Fruit fly (Drosophila melanogaster) whole organism: Measurements from ENCODE around the gene CG9953.

Experiments
- CG8478 ChIP-seq: fragments of >200 bp; optimal IDR thresholded peaks from 2 replicates; lab custom pipeline; 2018; ENCODE audit warnings: inconsistent platforms
- Dll ChIP-seq: fragments of >200 bp; optimal IDR thresholded peaks from 2 replicates; lab custom pipeline; 2017
- EcR ChIP-seq, 2 experiments: fragments of >200 bp; optimal IDR thresholded peaks; 2 replicates each; lab custom pipeline; 2017; ENCODE audit warnings: missing biosample characterization in 2 of 2, missing genetic modification characterization in 2 of 2, missing genetic modification reagents in 2 of 2
- pan ChIP-seq: fragments of >200 bp; optimal IDR thresholded peaks from 2 replicates; lab custom pipeline; 2017
- psq ChIP-seq: fragments of >200 bp; optimal IDR thresholded peaks from 2 replicates; lab custom pipeline; 2017
- usp ChIP-seq: fragments of >200 bp; optimal IDR thresholded peaks from 2 replicates; lab custom pipeline; 2017; ENCODE audit warnings: missing biosample characterization, missing genetic modification characterization, mixed read lengths

Gene CG9953

dm6 chr3L:6988942-6989569 is 19.6 kb downstream of the CG9953 start:
- no peak for TF ChIP-seq Dll (lab: Kevin White, UChicago)
- no peak for TF ChIP-seq usp
- no peak for TF ChIP-seq psq (lab: Kevin White, UChicago)
- TF ChIP-seq pan (lab: Kevin White, UChicago), result no peak
- TF ChIP-seq EcR (GFP tag; optimal IDR thresholded peaks at IDR 0.05; lab: Kevin White, UChicago), result no peak
- no peak for TF ChIP-seq CG8478 (lab: Kevin White, UChicago)

- no peak for TF ChIP-seq Dll (lab: Kevin White, UChicago)
- no peak for TF ChIP-seq pan (lab: Kevin White, UChicago)
- TF ChIP-seq psq (lab: Kevin White, UChicago), result no peak
- no peak for TF ChIP-seq EcR (GFP tag; optimal IDR thresholded peaks at IDR 0.05; lab: Kevin White, UChicago)
- TF ChIP-seq usp, result no peak
- no peak for TF ChIP-seq CG8478 (lab: Kevin White, UChicago)
Observed at dm6 chr3L:6990288-6990687, 20.8 kb downstream of the CG9953 start, which contains the start of gene bin. bin (plus strand) TSS chr3L:6990622.

dm6 chr3L:6993350-6993749 is 23.9 kb downstream of the CG9953 start:
- TF ChIP-seq usp (no peak), Dll (lab: Kevin White, UChicago) (no peak), EcR (GFP tag; optimal IDR thresholded peaks at IDR 0.05; lab: Kevin White, UChicago) (no peak), pan (lab: Kevin White, UChicago) (no peak), psq (lab: Kevin White, UChicago) (no peak), CG8478 (lab: Kevin White, UChicago) (no peak)

DNA sequence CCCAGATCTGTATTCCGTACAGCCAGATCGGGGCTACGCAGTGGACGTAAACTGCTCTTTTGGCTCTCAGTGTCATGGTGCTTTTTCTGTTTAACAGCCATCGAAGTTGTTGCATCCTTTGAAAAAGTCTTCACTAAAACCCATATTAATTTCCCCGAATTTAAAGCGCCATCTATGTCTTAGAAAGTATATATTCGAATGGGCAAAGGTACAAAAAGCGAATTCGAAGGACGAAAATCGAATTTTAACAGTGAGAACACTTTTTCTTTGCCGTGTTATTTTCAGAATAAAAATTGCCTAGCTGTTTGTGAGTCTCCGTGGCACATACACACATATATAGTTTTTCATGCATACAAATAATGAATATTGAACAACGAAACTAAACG is 25.9 kb downstream of the CG9953 start:
- TF ChIP-seq psq (lab: Kevin White, UChicago) (no peak), pan (lab: Kevin White, UChicago) (no peak), Dll (lab: Kevin White, UChicago) (no peak), EcR (GFP tag; optimal IDR thresholded peaks at IDR 0.05; lab: Kevin White, UChicago) (no peak), CG8478 (lab: Kevin White, UChicago) (no peak), usp (no peak)

dm6 chr3L:6996907-6997306 is 27.4 kb downstream of the CG9953 start:
- TF ChIP-seq Dll (lab: Kevin White, UChicago), result no peak

dm6 chr3L:6997410-6997809 is 28.0 kb downstream of the CG9953 start:
- TF ChIP-seq Dll (lab: Kevin White, UChicago) (peak; percentile 73), pan (lab: Kevin White, UChicago) (no peak), usp (no peak), EcR (GFP tag; optimal IDR thresholded peaks at IDR 0.05; lab: Kevin White, UChicago) (no peak), CG8478 (lab: Kevin White, UChicago) (no peak)

dm6 chr3L:6998692-6999091 is 29.2 kb downstream of the CG9953 start, which contains the start of gene Mp:
Mp (plus strand) TSS chr3L:6998843.
- TF ChIP-seq Dll (lab: Kevin White, UChicago), result no peak
- no peak for TF ChIP-seq EcR (GFP tag; optimal IDR thresholded peaks at IDR 0.05; lab: Kevin White, UChicago)
- TF ChIP-seq pan (lab: Kevin White, UChicago), result no peak
- no peak for TF ChIP-seq CG8478 (lab: Kevin White, UChicago)
- TF ChIP-seq usp, result no peak

- TF ChIP-seq psq (lab: Kevin White, UChicago) (no peak), Dll (lab: Kevin White, UChicago) (no peak), usp (no peak), EcR (GFP tag; optimal IDR thresholded peaks at IDR 0.05; lab: Kevin White, UChicago) (no peak)
Observed at dm6 chr3L:6999993-7000392, 30.5 kb downstream of the CG9953 start.

DNA sequence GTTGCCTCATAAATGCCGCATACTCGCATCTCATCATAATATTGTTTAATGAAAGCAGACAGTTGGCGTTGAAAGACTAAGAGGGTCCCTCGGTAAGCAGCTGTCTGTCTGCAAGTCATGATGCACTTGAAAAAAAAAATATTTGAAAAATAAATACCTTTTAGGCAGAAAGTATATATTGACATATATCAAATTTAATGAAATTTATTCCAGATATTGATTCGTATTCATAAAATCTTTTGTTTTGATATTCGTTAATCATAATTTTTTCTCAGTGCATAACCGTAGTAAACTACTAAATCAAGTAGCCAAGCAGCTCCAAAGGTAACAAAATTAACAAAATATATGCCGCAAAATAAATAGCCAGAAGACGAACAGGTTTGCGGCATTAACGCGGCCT is 32.4 kb downstream of the CG9953 start:
- TF ChIP-seq EcR (GFP tag; optimal IDR thresholded peaks at IDR 0.05; lab: Kevin White, UChicago) (no peak), usp (no peak), Dll (lab: Kevin White, UChicago) (no peak), CG8478 (lab: Kevin White, UChicago) (no peak), psq (lab: Kevin White, UChicago) (no peak), pan (lab: Kevin White, UChicago) (no peak)

DNA sequence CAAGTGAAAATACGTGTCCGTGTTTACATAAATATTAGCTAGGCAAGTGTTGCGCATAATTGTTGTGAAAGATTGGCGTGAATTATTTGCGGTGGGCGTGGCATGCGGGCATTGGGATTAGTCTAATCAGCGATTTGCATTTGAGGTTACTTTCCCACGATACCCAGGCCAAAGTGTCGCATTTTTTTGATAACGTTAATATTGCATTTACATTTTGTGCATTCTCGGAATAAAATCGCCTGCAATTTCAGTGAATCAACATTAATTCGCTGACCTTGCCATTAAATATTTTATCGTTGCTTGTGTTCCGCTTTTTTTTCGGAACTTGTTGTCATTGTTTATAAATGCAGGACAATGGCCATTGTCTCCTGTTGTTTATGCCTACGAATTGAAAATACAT is 32.9 kb downstream of the CG9953 start:
- TF ChIP-seq usp (no peak), CG8478 (lab: Kevin White, UChicago) (no peak), Dll (lab: Kevin White, UChicago) (no peak), pan (lab: Kevin White, UChicago) (no peak), EcR (GFP tag; optimal IDR thresholded peaks at IDR 0.05; lab: Kevin White, UChicago) (no peak), psq (lab: Kevin White, UChicago) (no peak)

dm6 chr3L:7003132-7003531 is 33.7 kb downstream of the CG9953 start:
- TF ChIP-seq pan (lab: Kevin White, UChicago), result no peak
- TF ChIP-seq EcR (GFP tag; optimal IDR thresholded peaks at IDR 0.05; lab: Kevin White, UChicago), result no peak
- TF ChIP-seq CG8478 (lab: Kevin White, UChicago), result no peak
- no peak for TF ChIP-seq Dll (lab: Kevin White, UChicago)

dm6 chr3L:7006421-7006820 is 37.0 kb downstream of the CG9953 start:
- no peak for TF ChIP-seq pan (lab: Kevin White, UChicago)
- no peak for TF ChIP-seq Dll (lab: Kevin White, UChicago)
- no peak for TF ChIP-seq psq (lab: Kevin White, UChicago)
- TF ChIP-seq usp, result no peak
- no peak for TF ChIP-seq EcR (GFP tag; optimal IDR thresholded peaks at IDR 0.05; lab: Kevin White, UChicago)
- TF ChIP-seq CG8478 (lab: Kevin White, UChicago), result no peak
